Fruit fly (Drosophila melanogaster) whole organism, prepupa: ENCODE results near the gene CG42637.

Source experiments
- Blimp-1 ChIP-seq: fragments of 200-800 bp; sonication (Bioruptor generic); optimal IDR thresholded peaks from 3 replicates; lab custom pipeline; 2017; ENCODE audit warnings: missing biosample characterization, missing genetic modification characterization, mild to moderate bottlenecking, moderate library complexity, missing genetic modification reagents
- CG10631 ChIP-seq: fragments of 200-800 bp; sonication (Bioruptor generic); optimal IDR thresholded peaks from 2 replicates; lab custom pipeline; 2016; ENCODE audit warnings: missing biosample characterization, missing genetic modification characterization
- CG10669 ChIP-seq: fragments of 200-800 bp; sonication (Bioruptor generic); optimal IDR thresholded peaks from 3 replicates; lab custom pipeline; 2018; ENCODE audit warnings: missing biosample characterization, mild to moderate bottlenecking, missing genetic modification characterization, moderate library complexity
- CG3032 ChIP-seq: fragments of 200-800 bp; optimal IDR thresholded peaks from 2 replicates; lab custom pipeline; 2019; ENCODE audit warnings: missing biosample characterization, mild to moderate bottlenecking, missing genetic modification characterization, moderate library complexity
- CG34406 ChIP-seq: fragments of 200-800 bp; sonication (Bioruptor generic); optimal IDR thresholded peaks from 3 replicates; lab custom pipeline; 2016; ENCODE audit warnings: missing biosample characterization, missing genetic modification characterization
- CG4318 ChIP-seq: fragments of 200-800 bp; sonication (Bioruptor generic); optimal IDR thresholded peaks from 3 replicates; lab custom pipeline; 2017; ENCODE audit warnings: missing biosample characterization, mild to moderate bottlenecking, missing genetic modification characterization
- CG6276 ChIP-seq: fragments of 200-800 bp; sonication (Bioruptor generic); optimal IDR thresholded peaks from 2 replicates; lab custom pipeline; 2017; ENCODE audit warnings: missing biosample characterization, mild to moderate bottlenecking, missing genetic modification characterization
- CG6854 ChIP-seq: fragments of 200-800 bp; sonication (Bioruptor generic); optimal IDR thresholded peaks from 2 replicates; lab custom pipeline; 2017; ENCODE audit warnings: missing biosample characterization, mild to moderate bottlenecking, missing genetic modification characterization
- CG7368 ChIP-seq: fragments of 200-800 bp; sonication (Bioruptor generic); optimal IDR thresholded peaks from 3 replicates; lab custom pipeline; 2016; ENCODE audit warnings: missing biosample characterization, missing genetic modification characterization
- CG9139 ChIP-seq: fragments of 200-800 bp; sonication (Bioruptor generic); optimal IDR thresholded peaks from 3 replicates; lab custom pipeline; 2017; ENCODE audit warnings: missing biosample characterization, mild to moderate bottlenecking, missing genetic modification characterization
- Eip75B ChIP-seq: fragments of 200-800 bp; sonication (Bioruptor generic); optimal IDR thresholded peaks from 3 replicates; lab custom pipeline; 2016; ENCODE audit warnings: missing biosample characterization, missing genetic modification characterization
- Eip78C ChIP-seq: fragments of 200-800 bp; sonication (Bioruptor generic); peaks from one replicate; lab custom pipeline; 2016; ENCODE audit warnings: missing biosample characterization, missing genetic modification characterization
- Ets96B ChIP-seq: fragments of 200-800 bp; optimal IDR thresholded peaks from 2 replicates; lab custom pipeline; 2019; ENCODE audit warnings: missing biosample characterization, mild to moderate bottlenecking, missing genetic modification characterization, moderate library complexity
- Hr38 ChIP-seq: sonication (Bioruptor generic); optimal IDR thresholded peaks from 2 replicates; lab custom pipeline; 2016; ENCODE audit warnings: missing biosample characterization, missing genetic modification characterization
- Hr39 ChIP-seq: fragments of 200-800 bp; sonication (Bioruptor generic); optimal IDR thresholded peaks from 2 replicates; lab custom pipeline; 2016; ENCODE audit warnings: missing biosample characterization, missing genetic modification characterization
- Hr4 ChIP-seq: fragments of 200-800 bp; sonication (Bioruptor generic); optimal IDR thresholded peaks from 3 replicates; lab custom pipeline; 2016; ENCODE audit warnings: missing biosample characterization, missing genetic modification characterization
- Lpt ChIP-seq: fragments of 200-800 bp; sonication (Bioruptor generic); optimal IDR thresholded peaks from 3 replicates; lab custom pipeline; 2016; ENCODE audit warnings: missing biosample characterization, missing genetic modification characterization
- Smox ChIP-seq: fragments of 200-800 bp; sonication (Bioruptor generic); optimal IDR thresholded peaks from 3 replicates; lab custom pipeline; 2016; ENCODE audit warnings: missing biosample characterization, missing genetic modification characterization
- Sox102F ChIP-seq: fragments of 200-800 bp; sonication (Bioruptor generic); optimal IDR thresholded peaks from 2 replicates; lab custom pipeline; 2016; ENCODE audit warnings: missing biosample characterization, mild to moderate bottlenecking, missing genetic modification characterization
- Sox14 ChIP-seq: fragments of 200-800 bp; sonication (Bioruptor generic); optimal IDR thresholded peaks from 3 replicates; lab custom pipeline; 2016; ENCODE audit warnings: missing biosample characterization, missing genetic modification characterization
- Sox15 ChIP-seq: fragments of 200-800 bp; sonication (Bioruptor generic); optimal IDR thresholded peaks from 3 replicates; lab custom pipeline; 2016; ENCODE audit warnings: missing biosample characterization, missing genetic modification characterization
- acj6 ChIP-seq: fragments of 200-800 bp; sonication (Bioruptor generic); optimal IDR thresholded peaks from 3 replicates; lab custom pipeline; 2016; ENCODE audit warnings: missing biosample characterization, missing genetic modification characterization
- cyc ChIP-seq: fragments of 200-800 bp; sonication (Bioruptor generic); optimal IDR thresholded peaks from 3 replicates; lab custom pipeline; 2016; ENCODE audit warnings: missing biosample characterization, missing genetic modification characterization
- dsx ChIP-seq: fragments of 200-800 bp; optimal IDR thresholded peaks from 3 replicates; lab custom pipeline; 2019; ENCODE audit warnings: missing biosample characterization, mild to moderate bottlenecking, missing genetic modification characterization, moderate library complexity; ENCODE audit not compliant: poor library complexity, severe bottlenecking
- eg ChIP-seq: fragments of 200-800 bp; sonication (Bioruptor generic); IDR thresholded peaks from 3 replicates; pipeline ENCODE4 v1.3.6; 2022; ENCODE audit warnings: missing biosample characterization, missing genetic modification characterization
- fd59A ChIP-seq: fragments of 200-800 bp; sonication (Bioruptor generic); optimal IDR thresholded peaks from 2 replicates; lab custom pipeline; 2017; ENCODE audit warnings: missing biosample characterization, mild to moderate bottlenecking, missing genetic modification characterization, missing genetic modification reagents
- fd85E ChIP-seq: fragments of 200-800 bp; sonication (Bioruptor generic); optimal IDR thresholded peaks from 3 replicates; lab custom pipeline; 2016; ENCODE audit warnings: missing biosample characterization, missing genetic modification characterization
- fkh ChIP-seq: fragments of 200-800 bp; sonication (Bioruptor generic); optimal IDR thresholded peaks from 3 replicates; lab custom pipeline; 2017; ENCODE audit warnings: missing biosample characterization, mild to moderate bottlenecking, missing genetic modification characterization, moderate library complexity
- lz ChIP-seq: fragments of 200-800 bp; sonication (Bioruptor generic); optimal IDR thresholded peaks from 3 replicates; lab custom pipeline; 2016; ENCODE audit warnings: missing biosample characterization, missing genetic modification characterization
- net ChIP-seq: fragments of 200-800 bp; sonication (Bioruptor generic); optimal IDR thresholded peaks from 3 replicates; lab custom pipeline; 2016; ENCODE audit warnings: missing biosample characterization, missing genetic modification characterization
- pdm3 ChIP-seq: fragments of 200-800 bp; sonication (Bioruptor generic); optimal IDR thresholded peaks from 3 replicates; lab custom pipeline; 2016; ENCODE audit warnings: missing biosample characterization, missing genetic modification characterization
- salr ChIP-seq, 2 experiments: fragments of 200-800 bp; sonication (Bioruptor generic); optimal IDR thresholded peaks; 3 replicates each; lab custom pipeline; 2016 to 2018; ENCODE audit warnings: missing biosample characterization in 2 of 2, missing genetic modification characterization in 2 of 2, mild to moderate bottlenecking in 1 of 2
- spab ChIP-seq: fragments of 200-800 bp; sonication (Bioruptor generic); optimal IDR thresholded peaks from 2 replicates; lab custom pipeline; 2017; ENCODE audit warnings: missing biosample characterization, mild to moderate bottlenecking, missing genetic modification characterization, missing genetic modification reagents
- ss ChIP-seq, 2 experiments: fragments of 200-800 bp; sonication (Bioruptor generic); optimal IDR thresholded peaks; 2 replicates in 1 of 2; 3 replicates in 1 of 2; lab custom pipeline; 2017 to 2018; ENCODE audit warnings: mild to moderate bottlenecking in 2 of 2, missing biosample characterization in 2 of 2, missing genetic modification characterization in 2 of 2, moderate library complexity in 1 of 2

Gene CG42637

dm6 chr3L:19815472-19816150 lies 22.2 kb upstream of the CG42637 start, which contains the start of gene cyc (continued):
- no peak for TF ChIP-seq CG3032 (tag; lab: Kevin White, UChicago)
- no peak for TF ChIP-seq Hr38 (GFP tag; lab: Kevin White, UChicago)
- no peak for TF ChIP-seq fkh
- TF ChIP-seq CG7368 (GFP tag; lab: Kevin White, UChicago) = no peak
- TF ChIP-seq fd59A (GFP tag; lab: Kevin White, UChicago) = no peak
- peak; percentile 32; the same call in 1 of the 3 replicates for TF ChIP-seq eg
- TF ChIP-seq CG4318 (GFP tag; lab: Kevin White, UChicago) = no peak
- TF ChIP-seq Smox (GFP tag; lab: Kevin White, UChicago) = no peak
- TF ChIP-seq fd85E (GFP tag; lab: Kevin White, UChicago) = no peak
- no peak for TF ChIP-seq CG34406
- TF ChIP-seq Lpt (GFP tag; lab: Kevin White, UChicago) = peak; percentile 44
- TF ChIP-seq Hr4 = no peak
- no peak for TF ChIP-seq CG10631 (GFP tag; lab: Kevin White, UChicago)
- no peak for TF ChIP-seq Sox14 (GFP tag; lab: Kevin White, UChicago)
- TF ChIP-seq Sox102F = no peak
- no peak for TF ChIP-seq CG10669 (GFP tag; lab: Kevin White, UChicago)
- no peak for TF ChIP-seq Eip78C
- peak; percentile 28 for TF ChIP-seq lz (GFP tag; lab: Kevin White, UChicago)
- TF ChIP-seq CG6854 = peak; percentile 74
- TF ChIP-seq Ets96B (tag; lab: Kevin White, UChicago) = no peak
- TF ChIP-seq ss (GFP tag; optimal IDR thresholded peaks at IDR 0.05; lab: Kevin White, UChicago) = no peak
- TF ChIP-seq pdm3 = no peak

- TF ChIP-seq fkh = peak; percentile 82
- TF ChIP-seq Hr39 (GFP tag; lab: Kevin White, UChicago) = no peak
- TF ChIP-seq, all 60 proteins: peak for 1
These were observed 19.9 kb upstream of the CG42637 start, which contains the start of gene Cyp305a1 for dm6 chr3L:19813075-19813903. Cyp305a1 (minus strand) TSS chr3L:19813339.

- TF ChIP-seq fkh = no peak
- TF ChIP-seq Blimp-1 (GFP tag; lab: Kevin White, UChicago) = no peak
- no peak for TF ChIP-seq Hr39 (GFP tag; lab: Kevin White, UChicago)
- TF ChIP-seq cyc (GFP tag; lab: Kevin White, UChicago) = no peak
- TF ChIP-seq dsx (GFP tag; lab: Kevin White, UChicago) = no peak
- no peak for TF ChIP-seq spab
- no peak for TF ChIP-seq CG6276 (GFP tag; lab: Kevin White, UChicago)
- TF ChIP-seq Sox14 (GFP tag; lab: Kevin White, UChicago) = no peak
- no peak for TF ChIP-seq Eip78C
- TF ChIP-seq Smox (GFP tag; lab: Kevin White, UChicago) = no peak
- TF ChIP-seq acj6 (GFP tag; lab: Kevin White, UChicago) = no peak
- no peak for TF ChIP-seq salr (GFP tag; optimal IDR thresholded peaks at IDR 0.05; lab: Kevin White, UChicago)
- TF ChIP-seq net (GFP tag; lab: Kevin White, UChicago) = no peak
- no peak for TF ChIP-seq lz (GFP tag; lab: Kevin White, UChicago)
- TF ChIP-seq ss (GFP tag; optimal IDR thresholded peaks at IDR 0.05; lab: Kevin White, UChicago) = no peak
- no peak for TF ChIP-seq Hr38 (GFP tag; lab: Kevin White, UChicago)
- TF ChIP-seq Sox15 = no peak
- TF ChIP-seq Eip75B = no peak
- no peak for TF ChIP-seq CG9139 (GFP tag; lab: Kevin White, UChicago)
- TF ChIP-seq, all 60 proteins: peak for 0
These were observed 19.1 kb upstream of the CG42637 start for dm6 chr3L:19812491-19812890.
